Fruit fly (Drosophila melanogaster): ENCODE results near the gene PolA1.

- no peak for TF ChIP-seq psq (optimal IDR thresholded peaks at IDR 0.05)
- no peak for TF ChIP-seq EcR (GFP tag; optimal IDR thresholded peaks at IDR 0.05)
These were observed 17.0 kb upstream of the PolA1 start for dm6 chr3R:21688596-21688995.

All from whole organism.